Worm (Caenorhabditis elegans) whole organism, L1 larva: ENCODE data around the gene sri-67.

ENCODE experiments used
- ama-1 ChIP-seq: fragments of 150-350 bp; optimal IDR thresholded peaks from 2 replicates; lab custom pipeline; 2014
- blmp-1 ChIP-seq: fragments of 150-350 bp; optimal IDR thresholded peaks from 2 replicates; lab custom pipeline; 2014; ENCODE audit warnings: missing biosample characterization, missing genetic modification characterization
- ceh-82 ChIP-seq, 3 experiments: fragments of 150-350 bp in 1 of 3; sonication (generic microtip) in 2 of 3; optimal IDR thresholded peaks; 2 replicates each; lab custom pipeline; 2014 to 2017; ENCODE audit warnings: missing biosample characterization in 3 of 3, missing genetic modification characterization in 3 of 3
- dsc-1 ChIP-seq: sonication (generic microtip); optimal IDR thresholded peaks from 2 replicates; lab custom pipeline; 2016; ENCODE audit warnings: mild to moderate bottlenecking, missing genetic modification characterization, missing compliant biosample characterization
- efl-1 ChIP-seq, 4 experiments: fragments of 150-350 bp; optimal IDR thresholded peaks in 3 of 4; peaks in 1 of 4; 1 replicate in 1 of 4; 2 replicates in 3 of 4; lab custom pipeline; 2014; ENCODE audit warnings: missing biosample characterization in 2 of 4, missing genetic modification characterization in 2 of 4, missing genetic modification reagents in 2 of 4
- efl-3 ChIP-seq: fragments of 200-800 bp; sonication (Bioruptor generic); optimal IDR thresholded peaks from 2 replicates; lab custom pipeline; 2018; ENCODE audit warnings: mild to moderate bottlenecking, missing genetic modification characterization, missing compliant biosample characterization
- elt-2 ChIP-seq: sonication (generic microtip); optimal IDR thresholded peaks from 2 replicates; lab custom pipeline; 2016; ENCODE audit warnings: missing genetic modification characterization, mild to moderate bottlenecking, inconsistent platforms, missing compliant biosample characterization, missing genetic modification reagents
- ets-5 ChIP-seq: fragments of 200-800 bp; sonication (Bioruptor generic); IDR thresholded peaks from 2 replicates; pipeline ENCODE4 v1.3.6; 2022; ENCODE audit warnings: missing genetic modification characterization, missing compliant biosample characterization
- fkh-10 ChIP-seq: sonication (generic microtip); optimal IDR thresholded peaks from 2 replicates; lab custom pipeline; 2017; ENCODE audit warnings: missing biosample characterization, missing genetic modification reagents, missing genetic modification characterization
- hlh-4 ChIP-seq: sonication (generic microtip); optimal IDR thresholded peaks from 2 replicates; lab custom pipeline; 2016; ENCODE audit warnings: mild to moderate bottlenecking, missing genetic modification characterization, missing compliant biosample characterization
- irx-1 ChIP-seq: sonication (generic microtip); optimal IDR thresholded peaks from 2 replicates; lab custom pipeline; 2016; ENCODE audit warnings: missing genetic modification characterization, missing compliant biosample characterization
- jun-1 ChIP-seq: fragments of 150-350 bp; optimal IDR thresholded peaks from 2 replicates; lab custom pipeline; 2014; ENCODE audit warnings: missing biosample characterization, missing genetic modification reagents, missing genetic modification characterization
- lin-13 ChIP-seq: fragments of 150-350 bp; optimal IDR thresholded peaks from 2 replicates; lab custom pipeline; 2014; ENCODE audit warnings: missing biosample characterization, missing genetic modification reagents, missing genetic modification characterization
- lin-14 ChIP-seq: fragments of 200-800 bp; sonication (Bioruptor generic); optimal IDR thresholded peaks from 2 replicates; lab custom pipeline; 2018; ENCODE audit warnings: mild to moderate bottlenecking, missing genetic modification characterization, moderate library complexity, missing compliant biosample characterization
- lin-39 ChIP-seq: fragments of 150-350 bp; optimal IDR thresholded peaks from 2 replicates; lab custom pipeline; 2014; ENCODE audit warnings: missing biosample characterization, missing genetic modification reagents, missing genetic modification characterization
- mab-9 ChIP-seq: fragments of 200-800 bp; sonication (Bioruptor generic); IDR thresholded peaks from 2 replicates; pipeline ENCODE4 v1.3.6; 2022; ENCODE audit warnings: missing genetic modification reagents, missing genetic modification characterization, missing compliant biosample characterization
- mdl-1 ChIP-seq, 2 experiments: fragments of 150-350 bp; optimal IDR thresholded peaks; 2 replicates each; lab custom pipeline; 2014 to 2017; ENCODE audit warnings: missing biosample characterization in 2 of 2, missing genetic modification characterization in 2 of 2, inconsistent platforms in 1 of 2
- nhr-20 ChIP-seq: sonication (generic microtip); optimal IDR thresholded peaks from 2 replicates; lab custom pipeline; 2016; ENCODE audit warnings: mild to moderate bottlenecking, missing genetic modification characterization, missing compliant biosample characterization
- nhr-28 ChIP-seq: fragments of 150-350 bp; optimal IDR thresholded peaks from 2 replicates; lab custom pipeline; 2014; ENCODE audit warnings: missing biosample characterization, missing genetic modification characterization
- nhr-85 ChIP-seq: sonication (generic microtip); peaks from one replicate; lab custom pipeline; 2016; ENCODE audit warnings: missing genetic modification characterization, inconsistent platforms, missing compliant biosample characterization
- snpc-4 ChIP-seq: fragments of 150-350 bp; optimal IDR thresholded peaks from 2 replicates; lab custom pipeline; 2014; ENCODE audit warnings: missing biosample characterization, missing genetic modification characterization
- sox-4 ChIP-seq: sonication (generic microtip); optimal IDR thresholded peaks from 2 replicates; lab custom pipeline; 2016; ENCODE audit warnings: missing genetic modification characterization, missing compliant biosample characterization
- sptf-1 ChIP-seq: fragments of 150-350 bp; optimal IDR thresholded peaks from 2 replicates; lab custom pipeline; 2014; ENCODE audit warnings: missing biosample characterization, missing genetic modification characterization
- swsn-7 ChIP-seq: sonication (generic microtip); optimal IDR thresholded peaks from 2 replicates; lab custom pipeline; 2016; ENCODE audit warnings: missing genetic modification characterization, missing compliant biosample characterization
- tbx-2 ChIP-seq: sonication (generic microtip); optimal IDR thresholded peaks from 2 replicates; lab custom pipeline; 2016; ENCODE audit warnings: missing genetic modification characterization, missing compliant biosample characterization
- unc-30 ChIP-seq: sonication (generic microtip); optimal IDR thresholded peaks from 2 replicates; lab custom pipeline; 2017; ENCODE audit warnings: missing biosample characterization, missing genetic modification characterization
- unc-62 ChIP-seq: fragments of 150-350 bp; optimal IDR thresholded peaks from 2 replicates; lab custom pipeline; 2014; ENCODE audit warnings: missing biosample characterization, missing genetic modification reagents, missing genetic modification characterization
- unc-86 ChIP-seq: sonication (generic microtip); optimal IDR thresholded peaks from 2 replicates; lab custom pipeline; 2016; ENCODE audit warnings: missing genetic modification characterization, missing compliant biosample characterization
- vab-15 ChIP-seq: sonication (generic microtip); optimal IDR thresholded peaks from 2 replicates; lab custom pipeline; 2017; ENCODE audit warnings: missing genotype, mild to moderate bottlenecking, missing genetic modification characterization, missing compliant biosample characterization
- xbp-1 ChIP-seq: sonication (generic microtip); optimal IDR thresholded peaks from 2 replicates; lab custom pipeline; 2016; ENCODE audit warnings: missing genetic modification characterization, missing compliant biosample characterization
- ztf-4 ChIP-seq: fragments of 150-350 bp; optimal IDR thresholded peaks from 2 replicates; lab custom pipeline; 2014; ENCODE audit warnings: missing biosample characterization, missing genetic modification characterization

sri-67 gene

ce11 chrV:19958744-19959143, 29.0 kb upstream of the sri-67 start, which contains the start of gene srh-172:
TSS of gene srh-172 (plus strand) at chrV:19959044.
- TF ChIP-seq lin-14 (GFP tag; lab: Kevin White, UChicago): no peak
- TF ChIP-seq, all 84 proteins: peak for 0

DNA sequence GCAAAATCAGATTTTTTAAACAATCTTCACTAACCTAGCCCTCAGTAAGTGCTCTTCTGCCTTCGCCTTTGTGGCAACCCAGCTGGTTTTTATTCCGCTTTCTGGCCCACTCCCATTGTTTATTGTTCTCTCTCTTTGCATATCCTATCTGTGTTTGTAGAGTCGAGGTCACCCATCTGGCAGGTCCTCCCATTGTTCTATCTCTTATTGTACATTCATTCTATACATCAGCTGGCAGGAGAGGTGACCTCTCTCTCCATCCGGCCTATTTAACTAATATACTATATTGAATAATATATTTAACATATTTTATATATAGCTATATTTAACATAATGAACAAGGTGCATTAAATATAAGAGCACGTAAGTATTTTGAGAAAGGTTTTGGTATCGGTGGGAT, 25.8 kb upstream of the sri-67 start:
- no peak for TF ChIP-seq ceh-82 (tag; optimal IDR thresholded peaks at IDR 0.05; lab: Kevin White, UChicago)
- no peak for TF ChIP-seq nhr-85 (tag; lab: Kevin White, UChicago)
- no peak for TF ChIP-seq dsc-1 (tag; lab: Kevin White, UChicago)
- TF ChIP-seq swsn-7 (tag; lab: Kevin White, UChicago): no peak
- no peak for TF ChIP-seq unc-30

ce11 chrV:19965626-19966025, 22.2 kb upstream of the sri-67 start, which contains the start of gene srh-171:
TSS of gene srh-171 (plus strand) at chrV:19965700.
- TF ChIP-seq blmp-1 (tag; lab: Kevin White, UChicago): no peak
- no peak for TF ChIP-seq jun-1 (tag; lab: Kevin White, UChicago)
- TF ChIP-seq ets-5: no peak
- no peak for TF ChIP-seq ama-1
- no peak for TF ChIP-seq efl-1 (optimal IDR thresholded peaks at IDR 0.05; lab: Kevin White, UChicago)
- peak in 1 of 2 experiments; percentile 69 for TF ChIP-seq efl-1 (GFP tag; optimal IDR thresholded peaks at IDR 0.05 in 1 of 2; lab: Kevin White, UChicago)
- TF ChIP-seq, all 84 proteins: peak for 1

DNA sequence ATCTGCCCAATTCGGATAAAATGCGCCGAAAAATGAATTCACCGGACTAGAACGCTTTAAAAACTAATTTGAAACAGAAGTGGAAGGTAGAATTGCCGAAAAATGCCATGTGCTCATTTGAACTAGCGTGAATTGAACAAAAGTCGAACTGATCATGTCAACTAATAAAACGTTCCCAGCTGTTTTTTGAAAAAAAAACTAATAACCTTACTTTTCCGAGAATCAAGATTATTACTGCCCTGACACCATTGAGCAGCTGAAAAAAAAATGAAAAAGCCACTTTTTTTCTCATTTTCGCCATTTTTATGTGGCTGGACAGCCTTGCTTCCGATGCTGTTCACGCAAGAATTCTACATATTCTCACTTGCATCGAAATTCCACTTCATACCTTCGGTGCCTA, 14.8 kb upstream of the sri-67 start, which contains the start of gene srh-173:
Gene srh-173 (plus strand): TSS at position 301 of the 400 bp plus-strand sequence.
- TF ChIP-seq snpc-4 (tag; lab: Kevin White, UChicago): no peak
- no peak for TF ChIP-seq fkh-10
- no peak for TF ChIP-seq unc-62 (GFP tag; lab: Kevin White, UChicago)
- TF ChIP-seq lin-13 (GFP tag; lab: Kevin White, UChicago): no peak
- TF ChIP-seq efl-3: no peak
- no peak for TF ChIP-seq sox-4 (tag; lab: Kevin White, UChicago)
- TF ChIP-seq unc-86 (tag; lab: Kevin White, UChicago): no peak
- TF ChIP-seq ztf-4 (tag; lab: Kevin White, UChicago): no peak
- no peak for TF ChIP-seq tbx-2 (tag; lab: Kevin White, UChicago)
- TF ChIP-seq xbp-1 (tag; lab: Kevin White, UChicago): no peak

DNA sequence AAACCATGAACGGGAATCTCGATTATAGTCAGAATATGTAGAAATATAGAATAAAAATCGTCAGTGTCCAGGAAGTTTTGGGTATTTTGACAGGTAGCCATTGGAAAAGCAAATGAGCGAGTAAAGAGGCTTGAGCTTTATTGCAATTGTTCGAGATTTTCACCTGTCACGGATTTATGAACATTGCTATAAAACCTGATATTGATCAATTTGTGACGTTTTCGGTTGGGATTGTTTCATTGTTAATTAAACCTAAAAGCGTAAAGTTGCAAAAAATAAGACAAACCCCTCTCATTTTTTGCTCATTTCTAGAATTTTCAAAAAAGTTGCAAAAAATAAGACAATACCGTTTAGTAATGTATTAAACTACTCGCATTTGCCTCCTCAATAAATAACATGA, 9.6 kb upstream of the sri-67 start, which contains the start of gene srh-183:
Gene srh-183 (minus strand): TSS at position 101 of the 400 bp plus-strand sequence.
- TF ChIP-seq nhr-28 (tag; lab: Kevin White, UChicago): no peak
- TF ChIP-seq irx-1: no peak
- TF ChIP-seq hlh-4 (tag; lab: Kevin White, UChicago): no peak
- TF ChIP-seq sptf-1: no peak
- no peak for TF ChIP-seq lin-39 (tag; lab: Kevin White, UChicago)
- TF ChIP-seq ztf-4 (tag; lab: Kevin White, UChicago): no peak
- TF ChIP-seq mdl-1 (tag; optimal IDR thresholded peaks at IDR 0.05; lab: Kevin White, UChicago): no peak
- no peak for TF ChIP-seq nhr-20
- TF ChIP-seq, all 84 proteins: peak for 0

DNA sequence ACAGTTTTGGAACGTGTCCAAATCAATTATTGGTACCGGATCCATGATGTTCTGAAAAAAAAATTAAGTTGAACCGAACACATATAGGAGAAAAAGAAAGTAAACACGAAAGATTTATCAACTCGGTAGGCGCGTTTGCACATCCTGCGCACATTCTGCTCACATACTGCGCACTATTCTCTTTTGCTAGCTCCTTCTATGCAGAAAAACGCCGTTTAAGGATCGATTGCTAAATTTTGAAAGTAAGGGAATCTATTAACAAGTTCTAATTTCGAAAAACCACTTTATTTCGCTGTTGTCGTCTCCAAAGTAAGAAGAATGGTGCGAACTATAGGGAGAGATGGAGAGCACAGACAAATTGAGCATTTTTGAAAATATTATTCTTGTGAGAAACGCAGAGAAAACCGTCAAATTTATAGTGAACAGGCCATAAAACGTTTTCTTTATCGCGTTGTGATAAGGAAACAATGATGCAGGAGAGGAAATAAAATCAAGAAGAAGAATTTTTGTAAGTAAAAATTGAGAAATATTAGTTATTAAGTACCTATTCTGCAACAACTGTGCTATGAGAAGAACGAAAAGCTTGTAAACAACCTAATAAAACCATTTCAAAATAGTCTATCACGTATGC, 5.8 kb upstream of the sri-67 start, which contains the start of gene Y60A3A.24:
Gene Y60A3A.24 (minus strand): TSS at position 51 of the 631 bp plus-strand sequence.
- TF ChIP-seq sptf-1: no peak
- TF ChIP-seq efl-1 (optimal IDR thresholded peaks at IDR 0.05; lab: Kevin White, UChicago): no peak
- peak in 1 of 2 experiments; percentile 47 for TF ChIP-seq efl-1 (GFP tag; optimal IDR thresholded peaks at IDR 0.05 in 1 of 2; lab: Kevin White, UChicago)
- peak; percentile 60 for TF ChIP-seq elt-2 (tag; lab: Kevin White, UChicago)
- TF ChIP-seq, all 84 proteins: peak for 2

- TF ChIP-seq vab-15 (tag; lab: Kevin White, UChicago): no peak
- TF ChIP-seq mab-9 (GFP tag; lab: Robert Waterston, UW): no peak
- TF ChIP-seq lin-13 (GFP tag; lab: Kevin White, UChicago): no peak
Observed at ce11 chrV:19986213-19986612, 1.6 kb upstream of the sri-67 start, which contains the start of gene clec-260. TSS of gene clec-260 (minus strand) at chrV:19986313.
